Worm (Caenorhabditis elegans) whole organism, mixed stage, embryonic: Measurements from ENCODE around the gene pfd-4.

Experiments
- mab-5 ChIP-seq: fragments of 150-350 bp; optimal IDR thresholded peaks from 2 replicates; lab custom pipeline; 2014; ENCODE audit warnings: missing biosample characterization, missing genetic modification characterization
- nhr-28 ChIP-seq: fragments of 150-350 bp; optimal IDR thresholded peaks from 2 replicates; lab custom pipeline; 2014; ENCODE audit warnings: missing biosample characterization, missing genetic modification characterization
- sem-2 ChIP-seq: fragments of 200-800 bp; sonication (Bioruptor generic); optimal IDR thresholded peaks from 2 replicates; lab custom pipeline; 2018; ENCODE audit warnings: mild to moderate bottlenecking, missing genetic modification characterization, missing compliant biosample characterization
- snpc-4 ChIP-seq: fragments of 150-350 bp; optimal IDR thresholded peaks from 2 replicates; lab custom pipeline; 2014; ENCODE audit warnings: missing biosample characterization, missing genetic modification characterization
- tbx-8 ChIP-seq: fragments of 200-800 bp; sonication (Bioruptor generic); optimal IDR thresholded peaks from 2 replicates; lab custom pipeline; 2018; ENCODE audit warnings: mild to moderate bottlenecking, missing genetic modification characterization, moderate library complexity, missing compliant biosample characterization
- unc-62 ChIP-seq: fragments of 150-350 bp; optimal IDR thresholded peaks from 2 replicates; lab custom pipeline; 2014; ENCODE audit warnings: missing biosample characterization, missing genetic modification reagents, missing genetic modification characterization
- ztf-11 ChIP-seq: fragments of 150-350 bp; optimal IDR thresholded peaks from 2 replicates; lab custom pipeline; 2014; ENCODE audit warnings: missing biosample characterization, missing genetic modification characterization

DNA sequence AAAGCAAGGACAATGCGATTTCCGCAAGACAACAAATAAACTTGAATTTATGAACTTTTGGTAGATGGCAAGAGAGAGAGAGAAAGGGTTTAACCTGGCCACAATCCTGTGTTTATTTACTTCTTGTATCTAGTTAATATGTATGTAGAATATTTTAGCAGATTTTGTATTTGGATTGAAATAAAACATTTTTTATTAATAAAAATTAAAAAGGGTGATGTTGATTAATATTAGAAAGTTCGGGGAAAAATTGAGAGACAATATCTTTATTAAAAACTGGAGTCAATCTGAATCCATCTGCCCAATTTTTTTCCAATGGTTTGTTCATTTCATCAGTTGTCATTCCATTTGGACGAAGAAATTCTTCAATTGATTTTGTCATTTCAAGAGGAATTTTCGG lies 48.9 kb upstream of the pfd-4 start, which contains the start of gene col-127:
- no peak for TF ChIP-seq tbx-8 (GFP tag; lab: Kevin White, UChicago)
- TF ChIP-seq sem-2 (GFP tag; lab: Kevin White, UChicago), result no peak
- no peak for TF ChIP-seq snpc-4 (tag; lab: Kevin White, UChicago)
- TF ChIP-seq unc-62 (GFP tag; lab: Kevin White, UChicago), result no peak
- TF ChIP-seq ztf-11 (tag; lab: Kevin White, UChicago), result no peak
- no peak for TF ChIP-seq nhr-28
- no peak for TF ChIP-seq mab-5
